Fruit fly (Drosophila melanogaster): ENCODE results near the gene CG8003.

The CG8003 gene

dm6 chr3L:10660744-10661589, at the start of gene CG8003, which contains the start of gene CG32066 (continued):
- no peak for TF ChIP-seq wdn (GFP tag; IDR thresholded peaks at IDR 0.05)
- no peak for TF ChIP-seq CG14667 (GFP tag; IDR thresholded peaks at IDR 0.05)
- no peak for TF ChIP-seq CG7786 (GFP tag; optimal IDR thresholded peaks at IDR 0.05)
- no peak for TF ChIP-seq sima (GFP tag; optimal IDR thresholded peaks at IDR 0.05)
- TF ChIP-seq CG10274 (GFP tag; optimal IDR thresholded peaks at IDR 0.05) = no peak
- TF ChIP-seq Six4 (GFP tag; optimal IDR thresholded peaks at IDR 0.05) = no peak
- no peak for TF ChIP-seq pb (GFP tag; optimal IDR thresholded peaks at IDR 0.05)
- TF ChIP-seq CG2199 (GFP tag; IDR thresholded peaks at IDR 0.05) = peak; percentile 76
- TF ChIP-seq CG12104 (GFP tag; optimal IDR thresholded peaks at IDR 0.05) = no peak
- peak; percentile 94 for TF ChIP-seq CG16813 (GFP tag; IDR thresholded peaks at IDR 0.05; ENCODE audit: partially characterized antibody)
- peak; percentile 65 for TF ChIP-seq Aef1 (GFP tag; IDR thresholded peaks at IDR 0.05)
- peak; percentile 37 for TF ChIP-seq CG2120 (GFP tag; optimal IDR thresholded peaks at IDR 0.05)
- TF ChIP-seq CG12071 (GFP tag; optimal IDR thresholded peaks at IDR 0.05) = peak; percentile 47
- peak; percentile 67; the same call in 2 of the 4 replicates for TF ChIP-seq Gug (GFP tag; IDR thresholded peaks at IDR 0.05)
- peak; percentile 34 for TF ChIP-seq CG13296 (GFP tag; optimal IDR thresholded peaks at IDR 0.05)
- TF ChIP-seq CG2202 (tag; optimal IDR thresholded peaks at IDR 0.05) = no peak
- TF ChIP-seq CG3838 (GFP tag; optimal IDR thresholded peaks at IDR 0.05) = no peak
- TF ChIP-seq Ada2b (GFP tag; IDR thresholded peaks at IDR 0.05) = peak; percentile 14; the same call in 1 of the 2 replicates
- TF ChIP-seq fru (optimal IDR thresholded peaks at IDR 0.05) = no peak
- peak; percentile 32 for TF ChIP-seq vvl (GFP tag; IDR thresholded peaks at IDR 0.05)
- no peak; the same call in 1 of the 2 replicates for TF ChIP-seq H2.0 (GFP tag; IDR thresholded peaks at IDR 0.05)
- no peak for TF ChIP-seq CG8089 (GFP tag; optimal IDR thresholded peaks at IDR 0.05)
- no peak for TF ChIP-seq z (GFP tag; IDR thresholded peaks at IDR 0.05)
- TF ChIP-seq tio (GFP tag; optimal IDR thresholded peaks at IDR 0.05) = no peak
- TF ChIP-seq repo (GFP tag; optimal IDR thresholded peaks at IDR 0.05) = no peak
- TF ChIP-seq CG11696 (GFP tag; IDR thresholded peaks at IDR 0.05) = no peak
- TF ChIP-seq CG7928 (GFP tag; optimal IDR thresholded peaks at IDR 0.05) = no peak
- no peak for TF ChIP-seq CG1832 (GFP tag; optimal IDR thresholded peaks at IDR 0.05)
- TF ChIP-seq Myb (GFP tag; optimal IDR thresholded peaks at IDR 0.05) = no peak
- no peak for TF ChIP-seq sim (GFP tag; IDR thresholded peaks at IDR 0.05)
- peak; percentile 85 for TF ChIP-seq sna (GFP tag; IDR thresholded peaks at IDR 0.05; ENCODE audit: partially characterized antibody)
- TF ChIP-seq Dip3 (GFP tag; optimal IDR thresholded peaks at IDR 0.05) = no peak
- peak; percentile 14; the same call in 1 of the 2 replicates for TF ChIP-seq E2f2 (GFP tag; IDR thresholded peaks at IDR 0.05)
- peak; percentile 72 for TF ChIP-seq gem (tag; optimal IDR thresholded peaks at IDR 0.05)
- no peak for TF ChIP-seq Dip2 (GFP tag; IDR thresholded peaks at IDR 0.05)
- no peak for TF ChIP-seq CG4404 (GFP tag; IDR thresholded peaks at IDR 0.05)
- TF ChIP-seq CG18599 (GFP tag; optimal IDR thresholded peaks at IDR 0.05) = peak; percentile 30
- TF ChIP-seq CG2129 (GFP tag; IDR thresholded peaks at IDR 0.05; ENCODE audit: partially characterized antibody) = peak; percentile 81
- peak; percentile 90 for TF ChIP-seq CG14860 (GFP tag; IDR thresholded peaks at IDR 0.05; ENCODE audit: partially characterized antibody)
- no peak for TF ChIP-seq CG8281 (tag; optimal IDR thresholded peaks at IDR 0.05)
- peak; percentile 12 for TF ChIP-seq YL-1 (GFP tag; optimal IDR thresholded peaks at IDR 0.05)
- TF ChIP-seq ac (GFP tag; optimal IDR thresholded peaks at IDR 0.05) = peak; percentile 17
- TF ChIP-seq Nf-YC (tag; optimal IDR thresholded peaks at IDR 0.05) = peak; percentile 70
- no peak for TF ChIP-seq prd (optimal IDR thresholded peaks at IDR 0.05)
- TF ChIP-seq prd (GFP tag; IDR thresholded peaks at IDR 0.05) = no peak; the same call in 2 of the 3 replicates
- TF ChIP-seq lola (GFP tag; optimal IDR thresholded peaks at IDR 0.05) = peak in 1 of 3 experiments; percentile 58
- no peak for TF ChIP-seq CG10462 (GFP tag; optimal IDR thresholded peaks at IDR 0.05)
- 0 out of 3 replicates have a peak, but pooled peaks have one; percentile 33 for TF ChIP-seq so (GFP tag; IDR thresholded peaks at IDR 0.05)
- TF ChIP-seq CG3995 (GFP tag; optimal IDR thresholded peaks at IDR 0.05) = no peak
- peak; percentile 98 for TF ChIP-seq bbx (GFP tag; IDR thresholded peaks at IDR 0.05; ENCODE audit: partially characterized antibody)

Data from whole organism, embryonic.